Worm (Caenorhabditis elegans) whole organism, L4 larva: Measurements from ENCODE around the gene R04F11.5.

Source experiments
- F10B5.3 ChIP-seq: sonication (generic microtip); optimal IDR thresholded peaks from 2 replicates; lab custom pipeline; 2016; ENCODE audit warnings: mild to moderate bottlenecking, missing genetic modification characterization, missing compliant biosample characterization
- F49E8.2 ChIP-seq: sonication (generic microtip); optimal IDR thresholded peaks from 2 replicates; lab custom pipeline; 2016; ENCODE audit warnings: missing compliant biosample characterization, mild to moderate bottlenecking, missing genetic modification characterization, borderline replicate concordance
- R02D3.7 ChIP-seq: fragments of 150-350 bp; sonication (generic microtip); optimal IDR thresholded peaks from 3 replicates; lab custom pipeline; 2014; ENCODE audit warnings: missing biosample characterization, missing genetic modification characterization
- T20F7.1 ChIP-seq: fragments of 200-800 bp; sonication (Bioruptor generic); optimal IDR thresholded peaks from 2 replicates; lab custom pipeline; 2018; ENCODE audit warnings: mild to moderate bottlenecking, missing genetic modification characterization, missing compliant biosample characterization
- Y5F2A.4 ChIP-seq: fragments of 200-800 bp; sonication (Bioruptor generic); optimal IDR thresholded peaks from 2 replicates; lab custom pipeline; 2018; ENCODE audit warnings: mild to moderate bottlenecking, missing genetic modification characterization, missing compliant biosample characterization
- Y75B8A.6 ChIP-seq: fragments of 200-800 bp; sonication (Bioruptor generic); IDR thresholded peaks from 2 replicates; pipeline ENCODE4 v1.3.6; 2022; ENCODE audit warnings: missing genetic modification reagents, missing genetic modification characterization, missing compliant biosample characterization
- ZK337.2 ChIP-seq: fragments of 200-800 bp; sonication (Bioruptor generic); IDR thresholded peaks from 2 replicates; pipeline ENCODE4 v1.3.6; 2022; ENCODE audit warnings: missing genetic modification reagents, missing genetic modification characterization, missing compliant biosample characterization
- ama-1 ChIP-seq: fragments of 150-350 bp; optimal IDR thresholded peaks from 2 replicates; lab custom pipeline; 2014; ENCODE audit warnings: inconsistent platforms, mixed read lengths
- attf-4 ChIP-seq: sonication (generic microtip); optimal IDR thresholded peaks from 3 replicates; lab custom pipeline; 2017; ENCODE audit warnings: missing biosample characterization, missing genetic modification characterization
- ceh-82 ChIP-seq: sonication (generic microtip); optimal IDR thresholded peaks from 2 replicates; lab custom pipeline; 2017; ENCODE audit warnings: missing biosample characterization, missing genetic modification characterization
- ctbp-1 ChIP-seq: fragments of 200-800 bp; sonication (Bioruptor generic); IDR thresholded peaks from 2 replicates; pipeline ENCODE4 v1.3.6; 2022; ENCODE audit warnings: missing genetic modification reagents, missing genetic modification characterization, missing compliant biosample characterization
- daf-16 ChIP-seq, 3 experiments: sonication (generic microtip); optimal IDR thresholded peaks; 2 replicates each; lab custom pipeline; 2016 to 2017; ENCODE audit warnings: missing genetic modification characterization in 3 of 3, missing genetic modification reagents in 3 of 3, mild to moderate bottlenecking in 2 of 3, missing compliant biosample characterization in 2 of 3, missing biosample characterization in 1 of 3, moderate library complexity in 1 of 3
- dmd-8 ChIP-seq: fragments of 200-800 bp; sonication (Bioruptor generic); IDR thresholded peaks from 2 replicates; pipeline ENCODE4 v1.3.6; 2022; ENCODE audit warnings: missing genetic modification characterization, missing compliant biosample characterization
- dmd-9 ChIP-seq: fragments of 200-800 bp; sonication (Bioruptor generic); IDR thresholded peaks from 2 replicates; pipeline ENCODE4 v1.3.6; 2022; ENCODE audit warnings: missing genetic modification reagents, missing genetic modification characterization, missing compliant biosample characterization
- dpl-1 ChIP-seq: fragments of 150-350 bp; optimal IDR thresholded peaks from 2 replicates; lab custom pipeline; 2014; ENCODE audit warnings: missing biosample characterization, missing genetic modification reagents, missing genetic modification characterization
- dve-1 ChIP-seq: sonication (generic microtip); optimal IDR thresholded peaks from 2 replicates; lab custom pipeline; 2017; ENCODE audit warnings: antibody characterized with exemption, mild to moderate bottlenecking, missing genetic modification characterization, missing compliant biosample characterization; ENCODE audit not compliant: insufficient read depth
- egl-27 ChIP-seq: sonication (generic microtip); optimal IDR thresholded peaks from 3 replicates; lab custom pipeline; 2017; ENCODE audit warnings: missing biosample characterization, missing genetic modification reagents, missing genetic modification characterization
- fos-1 ChIP-seq: fragments of 150-350 bp; optimal IDR thresholded peaks from 2 replicates; lab custom pipeline; 2014; ENCODE audit warnings: missing biosample characterization, missing genetic modification characterization
- hlh-11 ChIP-seq: fragments of 200-800 bp; sonication (Bioruptor generic); optimal IDR thresholded peaks from 2 replicates; lab custom pipeline; 2018; ENCODE audit warnings: mild to moderate bottlenecking, missing genetic modification characterization, missing compliant biosample characterization
- hlh-30 ChIP-seq: sonication (generic microtip); optimal IDR thresholded peaks from 2 replicates; lab custom pipeline; 2017; ENCODE audit warnings: antibody characterized with exemption, mild to moderate bottlenecking, missing genetic modification characterization, missing compliant biosample characterization; ENCODE audit not compliant: insufficient read depth
- lin-1 ChIP-seq: fragments of 200-800 bp; sonication (Bioruptor generic); IDR thresholded peaks from 2 replicates; pipeline ENCODE4 v1.3.6; 2022; ENCODE audit warnings: missing genetic modification reagents, missing genetic modification characterization, missing compliant biosample characterization
- lin-15B ChIP-seq: fragments of 150-350 bp; sonication (generic microtip); optimal IDR thresholded peaks from 3 replicates; lab custom pipeline; 2014; ENCODE audit warnings: missing biosample characterization, missing genetic modification characterization
- lin-38 ChIP-seq: fragments of 200-800 bp; sonication (Bioruptor generic); IDR thresholded peaks from 2 replicates; pipeline ENCODE4 v1.3.6; 2022; ENCODE audit warnings: missing genetic modification reagents, missing genetic modification characterization, missing compliant biosample characterization
- lir-3 ChIP-seq: sonication (generic microtip); optimal IDR thresholded peaks from 2 replicates; lab custom pipeline; 2016; ENCODE audit warnings: mild to moderate bottlenecking, missing genetic modification characterization, missing compliant biosample characterization
- lsy-2 ChIP-seq, 2 experiments: fragments of 150-350 bp in 1 of 2; sonication (generic microtip) in 1 of 2; optimal IDR thresholded peaks; 2 replicates each; lab custom pipeline; 2014 to 2017; ENCODE audit warnings: missing biosample characterization in 2 of 2, missing genetic modification characterization in 2 of 2
- madf-9 ChIP-seq: fragments of 200-800 bp; sonication (Bioruptor generic); conservative IDR thresholded peaks from 2 replicates; pipeline ENCODE4 v1.3.6; 2022; ENCODE audit warnings: missing genetic modification reagents, missing genetic modification characterization, missing compliant biosample characterization
- mdl-1 ChIP-seq, 2 experiments: fragments of 150-350 bp in 1 of 2; sonication (generic microtip) in 1 of 2; optimal IDR thresholded peaks; 2 replicates each; lab custom pipeline; 2014 to 2017; ENCODE audit warnings: missing biosample characterization in 2 of 2, missing genetic modification characterization in 2 of 2
- mep-1 ChIP-seq: fragments of 150-350 bp; sonication (generic microtip); optimal IDR thresholded peaks from 3 replicates; lab custom pipeline; 2014; ENCODE audit warnings: missing biosample characterization, missing genetic modification characterization
- mes-2 ChIP-seq: sonication (generic microtip); optimal IDR thresholded peaks from 2 replicates; lab custom pipeline; 2016; ENCODE audit warnings: missing genotype, mild to moderate bottlenecking, missing genetic modification characterization, missing compliant biosample characterization; ENCODE audit not compliant: poor library complexity, severe bottlenecking
- nhr-10 ChIP-seq: fragments of 150-350 bp; optimal IDR thresholded peaks from 2 replicates; lab custom pipeline; 2014; ENCODE audit warnings: missing biosample characterization, missing genetic modification characterization
- nhr-111 ChIP-seq: fragments of 200-800 bp; sonication (Bioruptor generic); optimal IDR thresholded peaks from 2 replicates; lab custom pipeline; 2018; ENCODE audit warnings: mild to moderate bottlenecking, missing genetic modification characterization, missing compliant biosample characterization
- nhr-237 ChIP-seq: sonication (generic microtip); optimal IDR thresholded peaks from 2 replicates; lab custom pipeline; 2017; ENCODE audit warnings: missing biosample characterization, missing genetic modification characterization
- nhr-42 ChIP-seq: fragments of 200-800 bp; sonication (Bioruptor generic); IDR thresholded peaks from 2 replicates; pipeline ENCODE4 v1.3.6; 2022; ENCODE audit warnings: missing genetic modification characterization, missing compliant biosample characterization
- nhr-48 ChIP-seq: sonication (generic microtip); optimal IDR thresholded peaks from 2 replicates; lab custom pipeline; 2016; ENCODE audit warnings: mild to moderate bottlenecking, missing genetic modification characterization, missing compliant biosample characterization
- nhr-6 ChIP-seq: fragments of 150-350 bp; optimal IDR thresholded peaks from 2 replicates; lab custom pipeline; 2014; ENCODE audit warnings: missing biosample characterization, missing genetic modification characterization
- nhr-77 ChIP-seq: fragments of 150-350 bp; optimal IDR thresholded peaks from 2 replicates; lab custom pipeline; 2014; ENCODE audit warnings: missing biosample characterization, missing genetic modification characterization
- pha-4 ChIP-seq, 2 experiments: fragments of 150-350 bp in 1 of 2; fragments of 200-800 bp in 1 of 2; sonication (Bioruptor generic) in 1 of 2; IDR thresholded peaks in 1 of 2; optimal IDR thresholded peaks in 1 of 2; 2 replicates each; pipeline versions ENCODE4 v1.3.6 to Lab custom; 2014 to 2022; ENCODE audit warnings: missing genetic modification characterization in 2 of 2, missing genetic modification reagents in 2 of 2, missing biosample characterization in 1 of 2, missing compliant biosample characterization in 1 of 2
- pqm-1 ChIP-seq: sonication (generic microtip); optimal IDR thresholded peaks from 2 replicates; lab custom pipeline; 2017; ENCODE audit warnings: missing biosample characterization, missing genetic modification characterization
- saeg-2 ChIP-seq: fragments of 200-800 bp; sonication (Bioruptor generic); IDR thresholded peaks from 2 replicates; pipeline ENCODE4 v1.3.6; 2022; ENCODE audit warnings: missing genetic modification reagents, missing genetic modification characterization, missing compliant biosample characterization
- snpc-1.2 ChIP-seq: fragments of 200-800 bp; sonication (Bioruptor generic); IDR thresholded peaks from 2 replicates; pipeline ENCODE4 v1.3.6; 2022; ENCODE audit warnings: missing genetic modification reagents, missing genetic modification characterization, missing compliant biosample characterization
- unc-130 ChIP-seq: sonication (generic microtip); optimal IDR thresholded peaks from 2 replicates; lab custom pipeline; 2016; ENCODE audit warnings: missing genetic modification reagents, missing genetic modification characterization, missing compliant biosample characterization
- unc-39 ChIP-seq: sonication (generic microtip); optimal IDR thresholded peaks from 2 replicates; lab custom pipeline; 2017; ENCODE audit warnings: missing biosample characterization, missing genetic modification characterization
- zag-1 ChIP-seq: fragments of 150-350 bp; optimal IDR thresholded peaks from 2 replicates; lab custom pipeline; 2014; ENCODE audit warnings: missing biosample characterization, missing genetic modification characterization
- zfp-2 ChIP-seq: sonication (generic microtip); optimal IDR thresholded peaks from 2 replicates; lab custom pipeline; 2016; ENCODE audit warnings: mild to moderate bottlenecking, missing genetic modification characterization, missing compliant biosample characterization
- zip-11 ChIP-seq: fragments of 200-800 bp; sonication (Bioruptor generic); IDR thresholded peaks from 2 replicates; pipeline ENCODE4 v1.3.6; 2022; ENCODE audit warnings: missing genetic modification characterization, missing compliant biosample characterization

The R04F11.5 gene

DNA sequence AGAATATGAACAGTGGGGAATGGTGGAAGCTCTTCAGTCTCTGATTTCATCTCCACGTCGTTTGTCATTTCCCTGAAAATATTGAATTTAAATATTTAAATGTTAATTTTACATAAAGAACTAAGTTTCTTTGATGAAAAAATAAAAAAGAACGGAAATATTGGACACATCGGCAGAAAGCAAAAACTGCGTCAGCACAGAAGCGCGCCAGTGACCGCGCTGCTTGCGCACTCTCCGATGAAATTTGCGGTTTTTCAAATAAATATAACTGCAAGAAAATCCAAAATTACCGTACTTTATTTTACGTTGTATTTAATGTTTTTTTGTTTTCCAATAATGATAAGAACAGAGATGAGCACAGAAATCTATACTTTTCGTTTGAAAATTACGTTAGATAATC, 26.2 kb downstream of the R04F11.5 start, which contains the start of the genes srpa-68 and srh-16 (continued):
- TF ChIP-seq unc-39 (tag; lab: Kevin White, UChicago) (no peak), F10B5.3 (peak; percentile 79), mes-2 (tag; lab: Kevin White, UChicago) (peak; percentile 93), fos-1 (tag; lab: Kevin White, UChicago) (no peak), hlh-11 (tag; lab: Kevin White, UChicago) (peak; percentile 80), nhr-77 (tag; lab: Kevin White, UChicago) (peak; percentile 37), F49E8.2 (tag; lab: Kevin White, UChicago) (peak; percentile 69), nhr-48 (tag; lab: Kevin White, UChicago) (peak; percentile 77), lin-1 (GFP tag; lab: Robert Waterston, UW) (peak; percentile 41; the same call in 1 of the 2 replicates), mdl-1 (tag; optimal IDR thresholded peaks at IDR 0.05; lab: Kevin White, UChicago) (peak in 1 of 2 experiments; percentile 8), Y5F2A.4 (GFP tag; lab: Kevin White, UChicago) (no peak), zag-1 (tag; lab: Kevin White, UChicago) (no peak), attf-4 (tag; lab: Kevin White, UChicago) (no peak), R02D3.7 (tag; lab: Kevin White, UChicago) (no peak), pqm-1 (tag; lab: Kevin White, UChicago) (peak; percentile 28), zfp-2 (no peak), Y75B8A.6 (GFP tag; lab: Robert Waterston, UW) (no peak), nhr-42 (GFP tag; lab: Robert Waterston, UW) (0 out of 2 replicates have a peak, but pooled peaks have one; percentile 44), unc-130 (GFP tag; lab: Kevin White, UChicago) (peak; percentile 59), lin-15B (tag; lab: Kevin White, UChicago) (peak; percentile 37), dmd-8 (no peak), ZK337.2 (GFP tag; lab: Robert Waterston, UW) (no peak), nhr-10 (tag; lab: Kevin White, UChicago) (no peak), nhr-237 (tag; lab: Kevin White, UChicago) (no peak), dpl-1 (GFP tag; lab: Kevin White, UChicago) (peak; percentile 99), nhr-111 (no peak), saeg-2 (GFP tag; lab: Robert Waterston, UW) (no peak), egl-27 (tag; lab: Kevin White, UChicago) (no peak), ctbp-1 (peak; percentile 67)

DNA sequence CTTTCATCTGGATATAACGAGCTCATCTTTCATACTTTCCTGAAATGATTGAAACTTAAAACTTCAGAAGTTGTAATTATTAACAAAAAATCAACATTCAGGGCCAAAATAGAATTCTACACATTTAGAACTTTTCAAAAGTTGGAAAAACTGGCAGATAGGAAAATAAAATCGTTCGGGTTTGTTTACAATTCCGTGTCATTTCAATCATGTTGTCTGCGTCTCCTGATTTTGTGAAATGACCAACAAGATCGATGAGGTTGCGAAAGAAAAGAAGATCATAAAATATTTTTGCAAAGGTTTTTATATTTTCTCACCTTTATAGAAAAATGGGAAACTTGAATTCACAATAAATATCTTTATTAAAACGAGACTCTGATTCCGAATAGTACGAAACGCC, 29.2 kb downstream of the R04F11.5 start, which contains the start of gene rskd-1:
TSS of gene rskd-1 (minus strand) at position 39 of the 400 bp plus-strand sequence.
- TF ChIP-seq nhr-6 (tag; lab: Kevin White, UChicago) (peak; percentile 76), dve-1 (tag; lab: Kevin White, UChicago) (peak; percentile 17), snpc-1.2 (GFP tag; lab: Robert Waterston, UW) (no peak), nhr-42 (GFP tag; lab: Robert Waterston, UW) (no peak), pqm-1 (tag; lab: Kevin White, UChicago) (no peak), dmd-9 (GFP tag; lab: Robert Waterston, UW) (no peak), lir-3 (tag; lab: Kevin White, UChicago) (no peak), hlh-30 (peak; percentile 38), dpl-1 (GFP tag; lab: Kevin White, UChicago) (peak; percentile 1), lin-38 (GFP tag; lab: Robert Waterston, UW) (peak; percentile 9; the same call in 1 of the 2 replicates), ceh-82 (tag; lab: Kevin White, UChicago) (no peak), T20F7.1 (peak; percentile 40), ama-1 (lab: Kevin White, UChicago) (no peak), zip-11 (GFP tag; lab: Robert Waterston, UW) (no peak), lsy-2 (tag; optimal IDR thresholded peaks at IDR 0.05; lab: Kevin White, UChicago) (peak in 1 of 2 experiments; percentile 40), pha-4 (GFP tag; IDR thresholded peaks at IDR 0.05; lab: Robert Waterston, UW) (no peak), pha-4 (tag; optimal IDR thresholded peaks at IDR 0.05; lab: Kevin White, UChicago) (peak; percentile 78), mep-1 (tag; lab: Kevin White, UChicago) (peak; percentile 32), daf-16 (GFP tag; optimal IDR thresholded peaks at IDR 0.05; lab: Kevin White, UChicago) (peak in 1 of 2 experiments; percentile 10), daf-16 (tag; optimal IDR thresholded peaks at IDR 0.05; lab: Kevin White, UChicago) (peak; percentile 73), madf-9 (GFP tag; lab: Robert Waterston, UW) (no peak)
